Worm (Caenorhabditis elegans): ENCODE measurements around the gene lsm-5.

lsm-5 gene

ce11 chrV:15562541-15562940 lies 7.6 kb upstream of the lsm-5 start:
- TF ChIP-seq D1046.2 (GFP tag; IDR thresholded peaks at IDR 0.05) (no peak), duxl-1 (tag; optimal IDR thresholded peaks at IDR 0.05; ENCODE audit: poor library complexity) (no peak), saeg-2 (GFP tag; IDR thresholded peaks at IDR 0.05) (no peak), F26F4.8 (GFP tag; conservative IDR thresholded peaks at IDR 0.05) (no peak), nhr-28 (tag; optimal IDR thresholded peaks at IDR 0.05) (no peak)

- no peak for TF ChIP-seq nhr-6 (tag; optimal IDR thresholded peaks at IDR 0.05)
- peak; percentile 74 for TF ChIP-seq fkh-10 (GFP tag; optimal IDR thresholded peaks at IDR 0.05)
- no peak for TF ChIP-seq dve-1 (tag; optimal IDR thresholded peaks at IDR 0.05; ENCODE audit: insufficient read depth)
- TF ChIP-seq set-16 (GFP tag; IDR thresholded peaks at IDR 0.05): no peak
- TF ChIP-seq unc-62 (GFP tag; optimal IDR thresholded peaks at IDR 0.05 in 1 of 2): peak in 1 of 2 experiments; percentile 30
- no peak for TF ChIP-seq unc-62 (tag; optimal IDR thresholded peaks at IDR 0.05)
- TF ChIP-seq zip-11 (GFP tag; IDR thresholded peaks at IDR 0.05): no peak
Measured at ce11 chrV:15563477-15563876, 6.7 kb upstream of the lsm-5 start.

DNA sequence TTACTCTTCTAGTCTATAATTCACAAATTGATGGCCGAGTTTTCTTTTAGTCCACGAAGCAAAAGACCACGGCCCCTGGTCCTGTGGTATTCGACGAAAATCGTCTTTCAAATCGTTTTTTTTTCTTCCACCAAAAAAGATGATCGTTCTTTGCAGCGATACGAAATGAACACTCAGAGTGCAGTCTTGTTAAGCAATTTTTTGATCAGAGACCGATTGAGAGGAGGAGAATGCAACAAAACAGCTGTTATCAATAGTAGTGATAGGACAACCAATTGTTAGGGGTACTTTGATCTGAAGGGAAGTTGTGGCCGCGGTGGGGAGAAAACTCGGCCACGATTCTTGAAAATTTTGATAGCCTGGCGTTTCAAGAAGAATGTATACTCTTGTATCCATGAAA lies 6.2 kb upstream of the lsm-5 start:
- TF ChIP-seq ztf-11 (tag; optimal IDR thresholded peaks at IDR 0.05) (no peak), mdl-1 (tag; optimal IDR thresholded peaks at IDR 0.05) (peak in 1 of 2 experiments; percentile 69), skn-1 (tag; optimal IDR thresholded peaks at IDR 0.05) (no peak), dmd-9 (GFP tag; IDR thresholded peaks at IDR 0.05) (no peak), nhr-11 (tag; optimal IDR thresholded peaks at IDR 0.05) (peak; percentile 40), nhr-6 (tag; optimal IDR thresholded peaks at IDR 0.05) (no peak), egl-27 (tag; optimal IDR thresholded peaks at IDR 0.05) (peak; percentile 30), madf-9 (GFP tag; conservative IDR thresholded peaks at IDR 0.05) (no peak), nhr-77 (tag; optimal IDR thresholded peaks at IDR 0.05) (peak; percentile 68), hlh-30 (tag; optimal IDR thresholded peaks at IDR 0.05; ENCODE audit: insufficient read depth) (peak; percentile 35), dpl-1 (GFP tag; optimal IDR thresholded peaks at IDR 0.05) (peak; percentile 7), hmg-1.1 (GFP tag; IDR thresholded peaks at IDR 0.05) (peak; percentile 19; the same call in 1 of the 2 replicates), dmd-6 (GFP tag; IDR thresholded peaks at IDR 0.05) (peak; percentile 81), mep-1 (tag; optimal IDR thresholded peaks at IDR 0.05) (peak; percentile 53), lsy-2 (tag; optimal IDR thresholded peaks at IDR 0.05) (peak in 1 of 2 experiments; percentile 26), nhr-28 (tag; optimal IDR thresholded peaks at IDR 0.05) (peak; percentile 79), spr-3 (GFP tag; optimal IDR thresholded peaks at IDR 0.05) (no peak), F37D6.2 (tag; optimal IDR thresholded peaks at IDR 0.05) (no peak), pha-4 (GFP tag; IDR thresholded peaks at IDR 0.05) (0 out of 2 replicates have a peak, but pooled peaks have one; percentile 12), pha-4 (tag; optimal IDR thresholded peaks at IDR 0.05) (no peak), daf-16 (GFP tag; optimal IDR thresholded peaks at IDR 0.05) (peak in 1 of 2 experiments; percentile 48), daf-16 (tag; optimal IDR thresholded peaks at IDR 0.05) (peak; percentile 82), hlh-11 (tag; optimal IDR thresholded peaks at IDR 0.05) (peak; percentile 76), hif-1 (tag; optimal IDR thresholded peaks at IDR 0.05) (peak in 1 of 2 experiments; percentile 28), nhr-102 (tag; optimal IDR thresholded peaks at IDR 0.05) (peak; percentile 62), mxl-3 (GFP tag; optimal IDR thresholded peaks at IDR 0.05) (peak; percentile 15), tra-1 (GFP tag; IDR thresholded peaks at IDR 0.05) (0 out of 2 replicates have a peak, but pooled peaks have one; percentile 36), mes-2 (tag; optimal IDR thresholded peaks at IDR 0.05; ENCODE audit: poor library complexity, severe bottlenecking) (peak; percentile 50), aha-1 (tag) (peak; percentile 25), lin-13 (GFP tag; optimal IDR thresholded peaks at IDR 0.05) (no peak), dve-1 (tag; optimal IDR thresholded peaks at IDR 0.05; ENCODE audit: insufficient read depth) (peak; percentile 57), ceh-82 (tag; optimal IDR thresholded peaks at IDR 0.05) (no peak), duxl-1 (tag; optimal IDR thresholded peaks at IDR 0.05; ENCODE audit: poor library complexity) (no peak), nhr-10 (tag; optimal IDR thresholded peaks at IDR 0.05) (peak; percentile 34), nhr-111 (GFP tag; optimal IDR thresholded peaks at IDR 0.05) (no peak), pqm-1 (tag; optimal IDR thresholded peaks at IDR 0.05) (peak; percentile 37), nhr-48 (tag; optimal IDR thresholded peaks at IDR 0.05) (peak; percentile 69)
